Worm (Caenorhabditis elegans) whole organism, mixed stage, embryonic: ENCODE results near the gene cyp-23A1.

Experiments used
- bed-3 ChIP-seq: fragments of 200-800 bp; sonication (Bioruptor generic); optimal IDR thresholded peaks from 3 replicates; lab custom pipeline; 2018; ENCODE audit warnings: mild to moderate bottlenecking, missing genetic modification characterization, moderate library complexity, missing compliant biosample characterization
- blmp-1 ChIP-seq: fragments of 150-350 bp; optimal IDR thresholded peaks from 2 replicates; lab custom pipeline; 2014; ENCODE audit warnings: missing biosample characterization, missing genetic modification characterization
- ceh-39 ChIP-seq: fragments of 150-350 bp; optimal IDR thresholded peaks from 2 replicates; lab custom pipeline; 2014; ENCODE audit warnings: missing biosample characterization, missing genetic modification characterization
- ceh-43 ChIP-seq: fragments of 200-800 bp; sonication (Bioruptor generic); optimal IDR thresholded peaks from 2 replicates; lab custom pipeline; 2018; ENCODE audit warnings: mild to moderate bottlenecking, missing genetic modification characterization, moderate library complexity, missing compliant biosample characterization
- ceh-83 ChIP-seq: fragments of 200-800 bp; sonication (Bioruptor generic); optimal IDR thresholded peaks from 2 replicates; lab custom pipeline; 2018; ENCODE audit warnings: mild to moderate bottlenecking, missing genetic modification characterization, missing compliant biosample characterization
- ces-1 ChIP-seq: fragments of 150-350 bp; optimal IDR thresholded peaks from 2 replicates; lab custom pipeline; 2014; ENCODE audit warnings: missing biosample characterization, missing genetic modification reagents, missing genetic modification characterization
- cnd-1 ChIP-seq: fragments of 200-800 bp; sonication (Bioruptor generic); optimal IDR thresholded peaks from 2 replicates; lab custom pipeline; 2018; ENCODE audit warnings: mild to moderate bottlenecking, missing genetic modification characterization, missing compliant biosample characterization
- drap-1 ChIP-seq: fragments of 200-800 bp; sonication (Bioruptor generic); optimal IDR thresholded peaks from 3 replicates; lab custom pipeline; 2018; ENCODE audit warnings: mild to moderate bottlenecking, missing genetic modification characterization, missing compliant biosample characterization
- elt-1 ChIP-seq: sonication (generic microtip); optimal IDR thresholded peaks from 2 replicates; lab custom pipeline; 2017; ENCODE audit warnings: missing genetic modification characterization, mild to moderate bottlenecking, missing compliant biosample characterization, antibody characterized with exemption, moderate library complexity, borderline replicate concordance; ENCODE audit not compliant: insufficient read depth
- elt-3 ChIP-seq: fragments of 150-350 bp; optimal IDR thresholded peaks from 2 replicates; lab custom pipeline; 2014; ENCODE audit warnings: missing biosample characterization, missing genetic modification characterization
- flh-1 ChIP-seq: fragments of 200-800 bp; sonication (Bioruptor generic); optimal IDR thresholded peaks from 2 replicates; lab custom pipeline; 2018; ENCODE audit warnings: mild to moderate bottlenecking, missing genetic modification characterization, moderate library complexity, missing compliant biosample characterization
- ham-2 ChIP-seq: fragments of 200-800 bp; sonication (Bioruptor generic); optimal IDR thresholded peaks from 2 replicates; lab custom pipeline; 2018; ENCODE audit warnings: mild to moderate bottlenecking, missing genetic modification characterization, missing compliant biosample characterization
- hlh-1 ChIP-seq: fragments of 150-350 bp; optimal IDR thresholded peaks from 2 replicates; lab custom pipeline; 2014; ENCODE audit warnings: missing biosample characterization, missing genetic modification reagents, missing genetic modification characterization
- lin-13 ChIP-seq: fragments of 150-350 bp; optimal IDR thresholded peaks from 2 replicates; lab custom pipeline; 2014; ENCODE audit warnings: missing biosample characterization, missing genetic modification characterization
- lin-32 ChIP-seq: fragments of 200-800 bp; sonication (Bioruptor generic); optimal IDR thresholded peaks from 2 replicates; lab custom pipeline; 2018; ENCODE audit warnings: mild to moderate bottlenecking, missing genetic modification characterization, missing compliant biosample characterization
- mab-5 ChIP-seq: fragments of 150-350 bp; optimal IDR thresholded peaks from 2 replicates; lab custom pipeline; 2014; ENCODE audit warnings: missing biosample characterization, missing genetic modification characterization
- mep-1 ChIP-seq: fragments of 150-350 bp; optimal IDR thresholded peaks from 2 replicates; lab custom pipeline; 2017; ENCODE audit warnings: missing biosample characterization, missing genetic modification reagents, missing genetic modification characterization, inconsistent platforms
- mls-2 ChIP-seq: sonication (generic microtip); optimal IDR thresholded peaks from 2 replicates; lab custom pipeline; 2016; ENCODE audit warnings: mild to moderate bottlenecking, missing genetic modification characterization, moderate library complexity, missing compliant biosample characterization
- nhr-12 ChIP-seq: fragments of 150-350 bp; optimal IDR thresholded peaks from 2 replicates; lab custom pipeline; 2014; ENCODE audit warnings: missing biosample characterization, missing genetic modification characterization
- nhr-2 ChIP-seq: fragments of 150-350 bp; optimal IDR thresholded peaks from 2 replicates; lab custom pipeline; 2014; ENCODE audit warnings: missing biosample characterization, missing genetic modification characterization
- nhr-237 ChIP-seq: fragments of 150-350 bp; optimal IDR thresholded peaks from 2 replicates; lab custom pipeline; 2014; ENCODE audit warnings: missing biosample characterization, missing genetic modification characterization
- nhr-28 ChIP-seq: fragments of 150-350 bp; optimal IDR thresholded peaks from 2 replicates; lab custom pipeline; 2014; ENCODE audit warnings: missing biosample characterization, missing genetic modification characterization
- nhr-76 ChIP-seq: sonication (generic microtip); optimal IDR thresholded peaks from 2 replicates; lab custom pipeline; 2017; ENCODE audit warnings: missing biosample characterization, missing genetic modification characterization
- pha-4 ChIP-seq: fragments of 150-350 bp; optimal IDR thresholded peaks from 2 replicates; lab custom pipeline; 2018; ENCODE audit warnings: missing biosample characterization, missing genetic modification reagents, missing genetic modification characterization
- sem-2 ChIP-seq: fragments of 200-800 bp; sonication (Bioruptor generic); optimal IDR thresholded peaks from 2 replicates; lab custom pipeline; 2018; ENCODE audit warnings: mild to moderate bottlenecking, missing genetic modification characterization, missing compliant biosample characterization
- snpc-4 ChIP-seq: fragments of 150-350 bp; optimal IDR thresholded peaks from 2 replicates; lab custom pipeline; 2014; ENCODE audit warnings: missing biosample characterization, missing genetic modification characterization
- sptf-1 ChIP-seq: sonication (generic microtip); optimal IDR thresholded peaks from 2 replicates; lab custom pipeline; 2017; ENCODE audit warnings: mild to moderate bottlenecking, missing genetic modification characterization, moderate library complexity, missing compliant biosample characterization
- unc-120 ChIP-seq: sonication (generic microtip); optimal IDR thresholded peaks from 2 replicates; lab custom pipeline; 2017; ENCODE audit warnings: missing genetic modification characterization, missing compliant biosample characterization; ENCODE audit not compliant: poor library complexity, severe bottlenecking
- unc-39 ChIP-seq: fragments of 150-350 bp; optimal IDR thresholded peaks from 2 replicates; lab custom pipeline; 2014; ENCODE audit warnings: missing biosample characterization, missing genetic modification characterization
- unc-62 ChIP-seq: fragments of 150-350 bp; optimal IDR thresholded peaks from 2 replicates; lab custom pipeline; 2014; ENCODE audit warnings: missing biosample characterization, missing genetic modification reagents, missing genetic modification characterization
- zip-8 ChIP-seq: fragments of 150-350 bp; optimal IDR thresholded peaks from 2 replicates; lab custom pipeline; 2014; ENCODE audit warnings: missing biosample characterization, missing genetic modification characterization
- ztf-11 ChIP-seq: fragments of 150-350 bp; optimal IDR thresholded peaks from 2 replicates; lab custom pipeline; 2014; ENCODE audit warnings: missing biosample characterization, missing genetic modification characterization

The cyp-23A1 gene

DNA sequence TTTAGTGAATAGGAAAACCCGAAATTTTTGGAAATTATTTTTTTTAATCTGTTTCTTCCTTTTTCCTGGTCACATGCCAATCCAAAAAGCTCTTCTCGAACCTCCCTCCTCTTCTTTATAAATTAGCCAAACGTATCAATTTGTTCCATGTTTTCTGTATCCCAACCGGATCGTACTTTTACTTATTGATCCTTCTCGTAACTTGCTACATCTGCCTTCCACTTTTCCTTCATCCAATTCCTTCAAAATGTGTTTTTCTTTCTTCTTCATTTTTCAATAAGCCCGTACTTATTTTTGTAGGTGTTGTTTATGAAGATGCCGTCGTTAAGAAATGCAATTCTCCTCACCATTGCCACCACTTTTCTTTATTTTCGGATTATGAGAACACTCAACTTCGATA is at the start of gene cyp-23A1:
Gene cyp-23A1, plus strand, starts transcription at position 301 of the 400 bp plus-strand sequence.
- TF ChIP-seq mep-1 (tag; lab: Kevin White, UChicago) (no peak), mab-5 (no peak), nhr-2 (tag; lab: Kevin White, UChicago) (no peak), lin-32 (GFP tag; lab: Kevin White, UChicago) (no peak), pha-4 (tag; lab: Kevin White, UChicago) (no peak), sem-2 (no peak), nhr-76 (tag; lab: Kevin White, UChicago) (no peak), lin-13 (tag; lab: Kevin White, UChicago) (no peak), ceh-43 (GFP tag; lab: Kevin White, UChicago) (no peak), elt-3 (tag; lab: Kevin White, UChicago) (no peak), sptf-1 (tag; lab: Kevin White, UChicago) (no peak)
- TF ChIP-seq, all 35 proteins: peak for 0

DNA sequence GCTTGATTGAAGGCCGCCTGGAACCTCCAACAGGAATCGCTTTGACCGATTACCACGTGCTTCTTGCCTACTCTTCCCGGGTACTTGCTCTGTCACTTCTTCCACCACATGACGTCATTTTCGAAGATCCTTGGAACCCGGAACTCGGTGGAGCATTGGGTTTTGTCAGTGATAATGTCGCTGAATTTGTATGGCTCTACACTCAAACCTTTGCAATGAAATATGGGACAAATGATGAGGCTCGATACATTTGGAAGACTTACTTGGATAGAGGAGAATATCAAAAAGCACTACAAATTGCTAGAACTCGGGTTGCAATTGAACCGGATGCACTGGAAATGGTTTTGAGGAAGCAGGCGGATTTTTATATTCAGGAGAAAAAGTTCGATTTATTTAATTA is 49.2 kb upstream of the cyp-23A1 start:
- TF ChIP-seq nhr-76 (tag; lab: Kevin White, UChicago) (no peak), elt-3 (tag; lab: Kevin White, UChicago) (no peak), ztf-11 (tag; lab: Kevin White, UChicago) (no peak), elt-1 (tag; lab: Kevin White, UChicago) (no peak), sptf-1 (tag; lab: Kevin White, UChicago) (no peak), ceh-83 (no peak), hlh-1 (tag; lab: Kevin White, UChicago) (no peak), unc-39 (no peak), unc-62 (no peak), blmp-1 (no peak), nhr-28 (tag; lab: Kevin White, UChicago) (no peak), sem-2 (no peak), nhr-12 (tag; lab: Kevin White, UChicago) (no peak)
- TF ChIP-seq, all 35 proteins: peak for 0

ce11 chrII:4467869-4468268 is 44.1 kb upstream of the cyp-23A1 start, which contains the start of gene W06B4.2:
TSS of gene W06B4.2 (plus strand) at chrII:4468169.
- no peak for TF ChIP-seq cnd-1
- no peak for TF ChIP-seq unc-39
- no peak for TF ChIP-seq sem-2
- TF ChIP-seq snpc-4 (tag; lab: Kevin White, UChicago), result no peak
- no peak for TF ChIP-seq elt-3 (tag; lab: Kevin White, UChicago)
- no peak for TF ChIP-seq nhr-76 (tag; lab: Kevin White, UChicago)
- TF ChIP-seq mls-2 (tag; lab: Kevin White, UChicago), result no peak
- TF ChIP-seq zip-8, result no peak
- TF ChIP-seq blmp-1, result no peak
- no peak for TF ChIP-seq unc-120 (tag; lab: Kevin White, UChicago)
- no peak for TF ChIP-seq elt-1 (tag; lab: Kevin White, UChicago)
- no peak for TF ChIP-seq ces-1

DNA sequence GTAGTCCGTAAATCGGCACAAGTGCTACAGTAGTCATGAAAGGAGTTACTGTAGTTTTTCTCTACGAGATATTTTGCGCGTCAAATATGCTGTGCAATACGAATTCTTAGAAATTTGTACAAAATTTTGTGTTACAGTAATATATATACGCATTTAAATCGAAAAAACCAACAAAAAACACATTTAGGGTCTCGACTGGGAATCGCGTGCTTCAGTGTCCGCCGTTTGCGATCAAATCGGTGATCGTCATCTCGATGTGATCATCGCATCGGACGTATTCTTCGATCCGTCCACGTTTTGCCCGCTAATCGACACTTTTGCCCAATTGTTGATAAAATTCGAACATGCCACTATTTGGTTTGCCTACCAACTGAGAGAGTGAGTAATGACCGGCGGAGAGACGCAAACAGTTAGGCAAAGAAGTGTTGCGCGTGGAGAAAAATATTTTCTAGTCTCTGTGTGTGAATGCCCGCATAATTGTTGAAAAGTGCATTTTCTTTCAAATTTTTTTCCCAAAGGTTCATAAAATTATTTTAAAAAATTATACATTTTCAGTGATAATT is 43.0 kb upstream of the cyp-23A1 start:
- TF ChIP-seq ceh-39 (no peak), nhr-237 (tag; lab: Kevin White, UChicago) (no peak), elt-3 (tag; lab: Kevin White, UChicago) (no peak), ceh-43 (GFP tag; lab: Kevin White, UChicago) (no peak), nhr-2 (tag; lab: Kevin White, UChicago) (no peak), unc-62 (no peak), ham-2 (GFP tag; lab: Kevin White, UChicago) (no peak), unc-39 (no peak), pha-4 (tag; lab: Kevin White, UChicago) (no peak), flh-1 (GFP tag; lab: Kevin White, UChicago) (no peak), mls-2 (tag; lab: Kevin White, UChicago) (no peak), lin-32 (GFP tag; lab: Kevin White, UChicago) (no peak), nhr-12 (tag; lab: Kevin White, UChicago) (no peak), snpc-4 (tag; lab: Kevin White, UChicago) (no peak), bed-3 (GFP tag; lab: Kevin White, UChicago) (no peak), ces-1 (no peak), cnd-1 (no peak), drap-1 (GFP tag; lab: Kevin White, UChicago) (no peak)
